Fruit fly (Drosophila melanogaster): ENCODE results near the gene eRF3.

Gene eRF3

dm6 chr2L:12466506-12467043 lies 32.3 kb downstream of the eRF3 start:
- no peak for TF ChIP-seq noc (tag; optimal IDR thresholded peaks at IDR 0.05)

dm6 chr2L:12467673-12468072 lies 33.4 kb downstream of the eRF3 start:
- peak; percentile 79 for TF ChIP-seq noc (tag; optimal IDR thresholded peaks at IDR 0.05)

- TF ChIP-seq noc (tag; optimal IDR thresholded peaks at IDR 0.05) = peak; percentile 63
Measured at dm6 chr2L:12468813-12469212, 34.6 kb downstream of the eRF3 start.

- TF ChIP-seq noc (tag; optimal IDR thresholded peaks at IDR 0.05) = no peak
Measured at dm6 chr2L:12469235-12469634, 35.0 kb downstream of the eRF3 start.

DNA sequence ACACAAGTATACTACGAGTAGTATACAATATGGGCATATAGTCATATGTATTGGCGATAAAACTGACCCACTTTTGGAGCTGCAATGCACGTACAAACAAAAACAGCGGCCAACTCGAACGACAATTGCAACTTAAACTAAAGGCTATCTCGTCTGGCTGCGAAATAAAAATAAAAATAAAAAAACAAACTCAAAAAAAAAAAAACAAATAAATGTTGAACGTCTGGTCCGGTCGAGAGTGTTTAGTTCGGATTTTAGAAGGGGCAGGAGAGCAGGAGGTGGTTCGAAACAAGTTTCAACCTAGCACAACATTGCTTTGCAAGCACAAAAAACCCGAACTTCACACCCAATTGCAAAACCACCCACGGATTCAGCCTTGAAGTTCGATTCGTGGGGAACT lies 37.7 kb downstream of the eRF3 start:
- no peak for TF ChIP-seq noc (tag; optimal IDR thresholded peaks at IDR 0.05)

DNA sequence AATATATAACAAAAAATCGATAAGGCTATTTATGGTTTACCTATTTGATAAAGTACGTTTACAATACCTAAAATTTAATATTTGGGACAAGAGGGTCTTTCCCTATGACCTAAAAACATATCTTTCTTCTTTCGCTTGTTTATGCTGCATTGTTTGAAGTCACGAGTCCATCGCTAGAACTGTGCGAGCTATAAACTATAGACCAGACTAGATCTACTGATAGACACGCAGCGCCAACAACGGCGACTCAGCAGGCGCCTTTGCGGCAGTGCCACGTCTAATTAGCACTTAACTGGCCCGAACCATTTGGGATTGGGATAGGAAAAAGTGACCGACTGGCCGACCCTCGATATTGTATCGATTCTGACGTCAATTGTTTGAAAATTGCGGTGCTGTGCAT lies 38.7 kb downstream of the eRF3 start:
- TF ChIP-seq noc (tag; optimal IDR thresholded peaks at IDR 0.05) = no peak

- no peak for TF ChIP-seq noc (tag; optimal IDR thresholded peaks at IDR 0.05)
Measured at dm6 chr2L:12473583-12473982, 39.3 kb downstream of the eRF3 start.

dm6 chr2L:12474212-12474891 lies 40.1 kb downstream of the eRF3 start:
- no peak for TF ChIP-seq noc (tag; optimal IDR thresholded peaks at IDR 0.05)

- peak; percentile 81 for TF ChIP-seq noc (tag; optimal IDR thresholded peaks at IDR 0.05)
Measured at dm6 chr2L:12475308-12475707, 41.1 kb downstream of the eRF3 start.

dm6 chr2L:12476115-12476514 lies 41.9 kb downstream of the eRF3 start:
- TF ChIP-seq noc (tag; optimal IDR thresholded peaks at IDR 0.05) = no peak

DNA sequence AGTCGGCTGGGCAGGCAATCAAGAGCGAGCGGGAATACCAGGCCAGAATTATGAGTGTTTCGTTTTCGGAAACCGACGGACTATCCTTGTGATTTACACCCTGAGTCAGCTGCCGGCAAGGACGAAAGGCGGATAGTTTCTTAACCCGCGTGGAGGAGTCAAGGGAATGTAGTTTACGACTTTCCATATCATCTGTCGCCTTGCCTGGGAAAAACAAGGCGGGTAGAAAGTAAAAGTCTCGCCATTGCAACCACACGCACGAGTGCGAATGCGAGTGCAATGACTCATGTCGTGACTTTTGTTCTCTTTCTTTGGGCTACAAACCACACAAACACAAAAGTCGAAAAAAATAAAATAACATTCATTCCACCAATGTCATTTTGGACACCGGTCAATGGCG lies 44.2 kb downstream of the eRF3 start:
- no peak for TF ChIP-seq noc (tag; optimal IDR thresholded peaks at IDR 0.05)

- TF ChIP-seq noc (tag; optimal IDR thresholded peaks at IDR 0.05) = no peak
Measured at dm6 chr2L:12479994-12480393, 45.7 kb downstream of the eRF3 start.

DNA sequence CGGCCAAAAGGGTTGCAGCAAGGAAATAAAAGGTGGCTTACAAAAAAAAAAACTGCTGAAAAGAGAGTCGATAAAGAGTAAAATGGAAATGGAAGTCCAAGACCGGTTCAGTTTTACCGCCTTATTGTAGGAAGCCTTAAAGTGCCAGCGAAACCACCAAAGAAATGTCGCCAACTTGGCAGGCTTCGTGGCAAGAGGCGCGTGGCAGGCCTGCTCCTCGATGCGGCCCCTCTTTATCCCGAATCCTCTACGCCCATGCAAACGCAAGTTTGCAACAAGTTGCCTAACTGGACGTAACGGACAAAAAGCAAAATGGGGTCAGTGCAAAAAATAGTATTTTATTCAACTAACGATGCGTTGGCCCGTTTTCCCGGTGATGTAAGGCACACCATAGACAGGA lies 46.6 kb downstream of the eRF3 start:
- no peak for TF ChIP-seq noc (tag; optimal IDR thresholded peaks at IDR 0.05)

dm6 chr2L:12481758-12482157 lies 47.5 kb downstream of the eRF3 start:
- TF ChIP-seq noc (tag; optimal IDR thresholded peaks at IDR 0.05) = no peak

DNA sequence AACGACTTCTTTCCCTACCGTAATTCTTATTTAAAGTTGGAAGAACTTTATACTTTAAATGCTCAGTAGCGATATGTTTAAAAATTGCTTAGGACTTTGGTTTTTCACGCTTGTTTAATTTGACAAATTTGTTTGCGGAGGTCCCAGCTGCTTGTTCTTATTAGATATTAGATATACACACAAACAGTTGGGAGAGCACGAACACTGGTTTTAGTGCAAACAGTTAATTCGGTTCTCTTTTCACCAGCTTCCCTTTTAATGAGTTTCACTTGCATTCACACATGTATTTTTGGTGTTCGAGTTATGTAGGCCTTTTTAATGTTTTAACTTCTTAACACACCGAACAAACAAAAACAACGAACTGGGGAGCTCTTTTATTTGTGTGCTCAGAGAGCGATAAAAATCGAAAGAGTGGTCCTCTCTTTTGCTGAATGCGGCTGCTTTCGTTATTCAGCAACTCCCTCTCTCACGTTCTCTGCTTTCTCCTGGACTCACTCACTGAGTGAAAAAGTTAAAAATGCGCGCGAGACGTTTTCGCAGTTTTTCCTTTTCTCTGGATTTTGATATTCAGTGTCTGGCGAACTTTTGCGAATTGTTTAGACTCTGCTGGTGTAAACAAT lies 48.6 kb downstream of the eRF3 start:
- no peak for TF ChIP-seq noc (tag; optimal IDR thresholded peaks at IDR 0.05)

DNA sequence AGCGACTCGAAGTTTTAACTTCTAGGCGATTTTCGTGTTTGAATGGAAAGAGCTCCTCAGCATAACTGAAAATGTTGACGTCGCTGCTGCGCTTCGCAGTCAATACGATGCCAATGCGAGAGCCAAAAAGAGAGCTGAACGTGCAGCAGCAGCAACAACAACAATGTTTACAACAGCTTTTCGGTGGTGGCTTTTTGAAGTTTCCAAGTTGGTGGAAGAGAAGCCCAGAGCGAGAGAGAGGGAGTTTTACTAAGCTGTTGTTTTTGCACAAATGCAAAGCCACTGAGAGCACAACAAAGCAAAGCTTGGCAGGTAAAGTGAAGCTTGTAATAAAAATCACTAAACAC lies 49.2 kb downstream of the eRF3 start:
- no peak for TF ChIP-seq noc (tag; optimal IDR thresholded peaks at IDR 0.05)

DNA sequence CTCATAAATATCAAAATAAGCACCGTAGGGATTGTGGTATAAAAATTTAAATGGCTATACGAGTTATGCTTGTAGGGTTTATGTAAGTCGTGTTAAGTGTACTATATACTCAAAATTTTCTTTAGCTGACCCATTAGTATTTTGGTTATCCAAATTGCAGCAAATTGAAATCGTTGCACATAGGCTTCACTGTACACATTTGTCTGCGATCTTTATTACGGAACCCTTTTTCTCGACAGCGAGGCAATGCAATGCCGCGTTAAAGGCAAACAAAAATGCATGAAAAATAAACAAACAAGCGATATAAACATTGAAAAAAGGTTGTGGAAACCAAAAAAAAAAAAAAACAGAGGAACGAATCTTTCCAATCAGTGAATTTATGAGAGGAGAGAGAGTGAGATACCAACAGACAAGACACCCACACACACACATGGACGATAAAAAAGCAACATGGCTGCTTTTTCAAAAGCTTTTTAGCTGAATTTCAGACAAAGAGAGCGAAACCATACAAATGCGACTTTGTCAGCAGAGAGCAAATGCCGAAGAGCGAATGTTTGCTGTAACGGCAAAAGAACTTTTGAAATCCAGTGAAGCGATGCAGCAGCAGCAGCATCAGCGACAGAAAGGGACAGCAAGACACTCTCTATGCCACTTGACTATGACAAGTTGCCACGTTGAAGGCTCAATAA lies 49.8 kb downstream of the eRF3 start:
- TF ChIP-seq noc (tag; optimal IDR thresholded peaks at IDR 0.05) = peak; percentile 85

Measured in whole organism, larva.